In genomic region chrX:6196627-6197026, ce11 we compare ENCODE assay signal across 2 worm cellular contexts.
A peak's percentile ranks its signal among the peaks of the same experiment; 100 is the strongest.
TF ChIP-seq lines count a peak whose summit lies in the region.

daf-9 (plus strand) TSS chrX:6196927.

TF ChIP-seq in whole organism, L3 larva, 47 proteins besides CTCF, POLR2A, EP300 and RAD21:
- no peak for TF ChIP-seq ztf-11 (tag; optimal IDR thresholded peaks at IDR 0.05; lab: Kevin White, UChicago)
- TF ChIP-seq nhr-237 (tag; optimal IDR thresholded peaks at IDR 0.05; lab: Kevin White, UChicago) = no peak
- peak in 1 of 3 experiments; percentile 69 for TF ChIP-seq elt-3 (tag; optimal IDR thresholded peaks at IDR 0.05; lab: Kevin White, UChicago)
- TF ChIP-seq nhr-23 (tag; optimal IDR thresholded peaks at IDR 0.05; lab: Kevin White, UChicago) = peak; percentile 30
- TF ChIP-seq nhr-25 (tag; optimal IDR thresholded peaks at IDR 0.05; lab: Kevin White, UChicago) = no peak
- TF ChIP-seq jun-1 (tag; optimal IDR thresholded peaks at IDR 0.05; lab: Kevin White, UChicago) = no peak

TF ChIP-seq in whole organism, L4 larva, 104 proteins besides CTCF, POLR2A, EP300 and RAD21:
- TF ChIP-seq pha-4 (GFP tag; IDR thresholded peaks at IDR 0.05; lab: Robert Waterston, UW) (no peak), pha-4 (tag; optimal IDR thresholded peaks at IDR 0.05; lab: Kevin White, UChicago) (no peak), lin-39 (tag; optimal IDR thresholded peaks at IDR 0.05; lab: Kevin White, UChicago) (no peak), ceh-82 (tag; optimal IDR thresholded peaks at IDR 0.05; lab: Kevin White, UChicago) (no peak), mxl-3 (GFP tag; optimal IDR thresholded peaks at IDR 0.05; lab: Kevin White, UChicago) (peak; percentile 33)
